Worm (Caenorhabditis elegans): ENCODE data around the gene ZK643.2.

- TF ChIP-seq W03F9.2 (tag; optimal IDR thresholded peaks at IDR 0.05) (no peak), him-1 (tag; optimal IDR thresholded peaks at IDR 0.05) (no peak)
Observed at ce11 chrIII:8997821-8998220, 41.5 kb downstream of the ZK643.2 start.

Data from whole organism, L4/young adult.